Worm (Caenorhabditis elegans): ENCODE measurements around the gene alh-7.

ce11 chrII:13505977-13506568 is 14.5 kb upstream of the alh-7 start:
- TF ChIP-seq ceh-82 (tag; optimal IDR thresholded peaks at IDR 0.05) = no peak
- TF ChIP-seq nhr-237 (tag; optimal IDR thresholded peaks at IDR 0.05) = no peak
- no peak for TF ChIP-seq unc-62 (GFP tag; optimal IDR thresholded peaks at IDR 0.05)
- TF ChIP-seq aly-2 (tag; optimal IDR thresholded peaks at IDR 0.05) = no peak
- no peak for TF ChIP-seq jun-1 (tag; optimal IDR thresholded peaks at IDR 0.05)

Measured in whole organism, L3 larva.